Fruit fly (Drosophila melanogaster): ENCODE results near the gene CG31156.

DNA sequence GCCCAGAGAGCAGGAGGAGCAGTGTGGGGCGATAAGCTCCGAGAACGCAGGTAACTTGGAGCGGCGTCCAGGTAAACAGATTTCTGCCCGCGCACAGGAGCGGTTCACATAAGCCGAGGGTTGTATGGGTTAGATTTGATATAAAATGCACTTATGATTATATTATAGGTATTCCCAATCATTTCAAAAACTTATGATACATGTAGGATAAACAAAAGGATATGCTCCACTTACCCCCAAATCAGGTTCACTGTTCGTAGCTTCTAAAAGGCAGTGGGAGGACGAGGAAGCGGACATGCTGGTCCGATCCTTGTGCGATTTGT is 23.1 kb upstream of the CG31156 start:
- TF ChIP-seq CG8301 (tag; optimal IDR thresholded peaks at IDR 0.05) (no peak), Pif1B (GFP tag; optimal IDR thresholded peaks at IDR 0.05) (no peak), CG9948 (tag; optimal IDR thresholded peaks at IDR 0.05) (no peak), CG4496 (GFP tag; IDR thresholded peaks at IDR 0.05) (no peak), Ets98B (GFP tag; IDR thresholded peaks at IDR 0.05) (no peak), Pif1A (GFP tag; optimal IDR thresholded peaks at IDR 0.05) (no peak), EcR (GFP tag; optimal IDR thresholded peaks at IDR 0.05) (no peak), CG34367 (tag; optimal IDR thresholded peaks at IDR 0.05) (no peak), gl (tag; optimal IDR thresholded peaks at IDR 0.05) (no peak), rn (GFP tag; IDR thresholded peaks at IDR 0.05) (no peak), CG15710 (tag; optimal IDR thresholded peaks at IDR 0.05) (no peak), CG12605 (GFP tag; IDR thresholded peaks at IDR 0.05) (no peak)

Measured in whole organism, pupa.